Worm (Caenorhabditis elegans) whole organism, late embryonic: ENCODE data around the gene spe-49.

ENCODE experiments used
- ceh-31 ChIP-seq: sonication (generic microtip); optimal IDR thresholded peaks from 2 replicates; lab custom pipeline; 2016; ENCODE audit warnings: missing genetic modification characterization, missing compliant biosample characterization
- che-1 ChIP-seq: sonication (generic microtip); optimal IDR thresholded peaks from 2 replicates; lab custom pipeline; 2016; ENCODE audit warnings: mild to moderate bottlenecking, missing genetic modification characterization, missing compliant biosample characterization
- madf-2 ChIP-seq: sonication (generic microtip); optimal IDR thresholded peaks from 2 replicates; lab custom pipeline; 2017; ENCODE audit warnings: missing genetic modification characterization, missing compliant biosample characterization
- nhr-11 ChIP-seq: fragments of 150-350 bp; optimal IDR thresholded peaks from 2 replicates; lab custom pipeline; 2014; ENCODE audit warnings: missing biosample characterization, missing genetic modification characterization
- pha-4 ChIP-seq: fragments of 150-350 bp; optimal IDR thresholded peaks from 2 replicates; lab custom pipeline; 2018; ENCODE audit warnings: missing biosample characterization, missing genetic modification reagents, missing genetic modification characterization
- pros-1 ChIP-seq: fragments of 150-350 bp; optimal IDR thresholded peaks from 2 replicates; lab custom pipeline; 2014; ENCODE audit warnings: missing biosample characterization, missing genetic modification reagents, missing genetic modification characterization

The spe-49 gene

ce11 chrV:6331607-6332006 lies 50.4 kb downstream of the spe-49 start, which contains the start of gene T28C12.1:
T28C12.1 (plus strand) TSS chrV:6331907.
- no peak for TF ChIP-seq pros-1 (tag; lab: Kevin White, UChicago)
- TF ChIP-seq ceh-31 (tag; lab: Kevin White, UChicago): no peak
- no peak for TF ChIP-seq madf-2 (tag; lab: Kevin White, UChicago)
- no peak for TF ChIP-seq pha-4 (tag; lab: Kevin White, UChicago)
- no peak for TF ChIP-seq nhr-11 (tag; lab: Kevin White, UChicago)
- no peak for TF ChIP-seq che-1 (tag; lab: Kevin White, UChicago)
